Worm (Caenorhabditis elegans) whole organism, early embryonic: ENCODE data around the gene fbxb-64.

Experiments
- B0310.2 ChIP-seq: sonication (generic microtip); optimal IDR thresholded peaks from 2 replicates; lab custom pipeline; 2016; ENCODE audit warnings: mild to moderate bottlenecking, missing genetic modification characterization, missing compliant biosample characterization
- F13C5.2 ChIP-seq: sonication (generic microtip); optimal IDR thresholded peaks from 2 replicates; lab custom pipeline; 2017; ENCODE audit warnings: mild to moderate bottlenecking, missing genetic modification characterization, inconsistent platforms, missing compliant biosample characterization
- aly-1 ChIP-seq: sonication (generic microtip); optimal IDR thresholded peaks from 2 replicates; lab custom pipeline; 2016; ENCODE audit warnings: missing genetic modification characterization, missing compliant biosample characterization
- ama-1 ChIP-seq: fragments of 150-350 bp; optimal IDR thresholded peaks from 2 replicates; lab custom pipeline; 2014
- ceh-13 ChIP-seq: fragments of 200-800 bp; sonication (Bioruptor generic); optimal IDR thresholded peaks from 2 replicates; lab custom pipeline; 2018; ENCODE audit warnings: mild to moderate bottlenecking, missing genetic modification characterization, missing compliant biosample characterization
- ceh-36 ChIP-seq: sonication (generic microtip); optimal IDR thresholded peaks from 2 replicates; lab custom pipeline; 2016; ENCODE audit warnings: missing genetic modification characterization, inconsistent platforms, missing compliant biosample characterization
- ets-7 ChIP-seq: sonication (generic microtip); optimal IDR thresholded peaks from 2 replicates; lab custom pipeline; 2016; ENCODE audit warnings: missing genotype, missing genetic modification characterization, missing compliant biosample characterization
- flt-1 ChIP-seq: fragments of 200-800 bp; sonication (Bioruptor generic); IDR thresholded peaks from 2 replicates; pipeline ENCODE4 v1.3.6; 2022; ENCODE audit warnings: missing genetic modification characterization, missing compliant biosample characterization
- hmbx-1 ChIP-seq: sonication (generic microtip); optimal IDR thresholded peaks from 2 replicates; lab custom pipeline; 2016; ENCODE audit warnings: mild to moderate bottlenecking, missing genetic modification characterization, missing compliant biosample characterization
- hmg-4 ChIP-seq: fragments of 200-800 bp; sonication (Bioruptor generic); optimal IDR thresholded peaks from 2 replicates; lab custom pipeline; 2018; ENCODE audit warnings: mild to moderate bottlenecking, missing genetic modification characterization, missing compliant biosample characterization
- hnd-1 ChIP-seq: sonication (generic microtip); optimal IDR thresholded peaks from 2 replicates; lab custom pipeline; 2016; ENCODE audit warnings: missing genetic modification characterization, missing compliant biosample characterization
- pes-1 ChIP-seq: fragments of 200-800 bp; sonication (Bioruptor generic); IDR thresholded peaks from 2 replicates; pipeline ENCODE4 v1.3.6; 2022; ENCODE audit warnings: missing genetic modification reagents, missing genetic modification characterization, missing compliant biosample characterization
- scrt-1 ChIP-seq: fragments of 200-800 bp; sonication (Bioruptor generic); IDR thresholded peaks from 2 replicates; pipeline ENCODE4 v1.3.6; 2022; ENCODE audit warnings: missing genetic modification characterization, missing compliant biosample characterization
- sea-1 ChIP-seq: fragments of 200-800 bp; sonication (Bioruptor generic); conservative IDR thresholded peaks from 2 replicates; pipeline ENCODE4 v1.3.6; 2022; ENCODE audit warnings: missing genetic modification characterization, missing compliant biosample characterization
- tbx-11 ChIP-seq: fragments of 200-800 bp; sonication (Bioruptor generic); IDR thresholded peaks from 2 replicates; pipeline ENCODE4 v1.3.6; 2022; ENCODE audit warnings: missing genetic modification characterization, missing compliant biosample characterization
- tbx-37 ChIP-seq: fragments of 200-800 bp; sonication (Bioruptor generic); conservative IDR thresholded peaks from 2 replicates; pipeline ENCODE4 v1.3.6; 2022; ENCODE audit warnings: missing genetic modification reagents, missing genetic modification characterization, missing compliant biosample characterization
- tra-4 ChIP-seq: sonication (generic microtip); optimal IDR thresholded peaks from 2 replicates; lab custom pipeline; 2017; ENCODE audit warnings: missing genetic modification characterization, missing compliant biosample characterization

Gene fbxb-64

DNA sequence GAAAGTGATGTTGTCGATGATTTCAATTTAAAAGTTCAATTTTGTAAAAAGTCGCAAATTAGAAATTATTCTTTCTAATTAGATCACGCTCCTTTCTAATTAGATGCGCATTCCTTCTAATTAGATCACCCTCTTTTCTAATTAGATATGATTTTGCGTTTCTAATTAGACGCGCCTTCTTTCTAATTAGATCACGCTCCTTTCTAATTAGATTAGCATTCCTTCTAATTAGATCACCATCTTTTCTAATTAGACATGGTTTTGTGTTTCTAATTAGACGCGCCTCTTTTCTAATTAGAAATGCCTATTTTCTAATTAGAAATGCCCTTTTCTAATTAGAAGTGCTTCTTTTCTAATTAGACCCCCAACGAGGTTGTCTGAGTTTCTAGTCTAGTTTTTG, 43.6 kb downstream of the fbxb-64 start:
- TF ChIP-seq ama-1 (lab: Kevin White, UChicago) (no peak), hmbx-1 (no peak), pes-1 (GFP tag; lab: Robert Waterston, UW) (no peak), F13C5.2 (tag; lab: Kevin White, UChicago) (no peak), ets-7 (tag; lab: Kevin White, UChicago) (no peak), hnd-1 (tag; lab: Kevin White, UChicago) (no peak), scrt-1 (GFP tag; lab: Robert Waterston, UW) (no peak)

DNA sequence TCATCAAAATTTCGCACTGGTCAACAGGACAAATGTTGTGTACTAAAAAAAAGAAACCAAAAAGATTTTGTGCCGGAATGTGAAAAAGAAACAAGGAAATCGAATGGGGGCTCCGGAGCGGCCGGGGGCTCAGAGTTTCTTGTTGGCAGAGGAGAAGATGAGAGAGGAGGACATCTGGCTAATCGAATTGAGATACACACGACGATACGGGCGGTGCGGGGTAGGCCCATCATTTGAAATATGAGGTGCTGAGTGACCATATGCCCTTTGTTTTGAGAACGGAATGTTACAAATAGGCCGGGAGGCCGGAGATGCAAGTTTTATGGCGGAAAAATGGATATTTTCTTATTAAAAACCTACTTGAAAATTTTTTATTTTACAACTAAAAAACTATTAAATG, 45.0 kb downstream of the fbxb-64 start:
- TF ChIP-seq aly-1, result no peak
- TF ChIP-seq B0310.2 (tag; lab: Kevin White, UChicago), result no peak
- TF ChIP-seq ceh-36 (tag; lab: Kevin White, UChicago), result no peak
- no peak for TF ChIP-seq sea-1 (GFP tag; lab: Robert Waterston, UW)
- no peak for TF ChIP-seq hmbx-1
- no peak for TF ChIP-seq ets-7 (tag; lab: Kevin White, UChicago)
- TF ChIP-seq flt-1 (GFP tag; lab: Robert Waterston, UW), result no peak
- no peak for TF ChIP-seq ceh-13 (GFP tag; lab: Kevin White, UChicago)
- no peak for TF ChIP-seq hmg-4 (GFP tag; lab: Kevin White, UChicago)
- TF ChIP-seq tbx-37 (GFP tag; lab: Robert Waterston, UW), result no peak
- no peak for TF ChIP-seq pes-1 (GFP tag; lab: Robert Waterston, UW)
- no peak for TF ChIP-seq tbx-11 (GFP tag; lab: Robert Waterston, UW)
- no peak for TF ChIP-seq ama-1 (lab: Kevin White, UChicago)
- TF ChIP-seq F13C5.2 (tag; lab: Kevin White, UChicago), result no peak
- TF ChIP-seq scrt-1 (GFP tag; lab: Robert Waterston, UW), result no peak
- TF ChIP-seq hnd-1 (tag; lab: Kevin White, UChicago), result no peak
- no peak for TF ChIP-seq tra-4 (tag; lab: Kevin White, UChicago)

DNA sequence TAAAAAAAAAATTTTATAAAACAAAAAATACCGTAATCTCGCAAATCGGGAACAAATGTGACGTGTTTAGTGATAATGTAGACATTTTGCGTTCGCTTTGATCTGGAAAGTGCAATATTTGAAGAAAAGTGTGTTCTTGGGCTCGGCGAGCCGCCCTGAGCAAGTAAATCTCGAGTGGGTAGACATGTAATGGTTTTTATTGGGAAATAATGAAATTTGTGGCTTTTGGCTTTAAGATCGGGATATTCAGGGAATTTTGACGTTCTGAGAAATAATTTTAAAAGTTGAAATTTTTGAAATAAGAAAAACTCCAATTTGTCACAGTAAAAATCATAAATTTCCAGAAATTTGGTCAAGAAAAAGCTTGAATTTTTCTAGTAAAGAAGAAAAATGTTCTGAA, 49.5 kb downstream of the fbxb-64 start, which contains the start of gene C14B4.2:
C14B4.2 (minus strand) TSS at position 101 of the 400 bp plus-strand sequence.
- TF ChIP-seq sea-1 (GFP tag; lab: Robert Waterston, UW) (no peak), tbx-11 (GFP tag; lab: Robert Waterston, UW) (no peak), tbx-37 (GFP tag; lab: Robert Waterston, UW) (no peak), hnd-1 (tag; lab: Kevin White, UChicago) (no peak), tra-4 (tag; lab: Kevin White, UChicago) (no peak), flt-1 (GFP tag; lab: Robert Waterston, UW) (no peak), aly-1 (no peak), B0310.2 (tag; lab: Kevin White, UChicago) (no peak), pes-1 (GFP tag; lab: Robert Waterston, UW) (no peak), F13C5.2 (tag; lab: Kevin White, UChicago) (no peak)
